Fruit fly (Drosophila melanogaster) whole organism, embryonic: ENCODE measurements around the gene spdo.

Source experiments
- Atf6 ChIP-seq: fragments of 200-800 bp; sonication (Bioruptor generic); IDR thresholded peaks from 2 replicates; pipeline ENCODE4 v1.3.6; 2022; ENCODE audit warnings: missing biosample characterization, missing genetic modification characterization
- CG10366 ChIP-seq: fragments of 200-800 bp; sonication (Bioruptor generic); IDR thresholded peaks from 2 replicates; pipeline ENCODE4 v1.3.6; 2022; ENCODE audit warnings: missing biosample characterization, missing genetic modification characterization
- CG10431 ChIP-seq: fragments of 200-800 bp; sonication (Bioruptor generic); optimal IDR thresholded peaks from 3 replicates; lab custom pipeline; 2018; ENCODE audit warnings: missing biosample characterization, mild to moderate bottlenecking, missing genetic modification characterization
- CG12659 ChIP-seq: fragments of 200-800 bp; sonication (Bioruptor generic); optimal IDR thresholded peaks from 3 replicates; lab custom pipeline; 2017; ENCODE audit warnings: mild to moderate bottlenecking, missing biosample characterization, missing genetic modification reagents, missing genetic modification characterization
- CG13287 ChIP-seq: fragments of 200-800 bp; sonication (Bioruptor generic); IDR thresholded peaks from 2 replicates; pipeline ENCODE4 v1.3.6; 2022; ENCODE audit warnings: missing biosample characterization, missing genetic modification characterization; ENCODE audit not compliant: partially characterized antibody
- CG13775 ChIP-seq: fragments of 200-800 bp; sonication (Bioruptor generic); optimal IDR thresholded peaks from 3 replicates; lab custom pipeline; 2017; ENCODE audit warnings: missing biosample characterization, mild to moderate bottlenecking, missing genetic modification characterization
- CG14014 ChIP-seq: fragments of 200-800 bp; sonication (Bioruptor generic); IDR thresholded peaks from 2 replicates; pipeline ENCODE4 v1.3.6; 2022; ENCODE audit warnings: missing biosample characterization, missing genetic modification characterization
- CG1529 ChIP-seq: fragments of 200-800 bp; sonication (Bioruptor generic); optimal IDR thresholded peaks from 3 replicates; lab custom pipeline; 2018; ENCODE audit warnings: missing biosample characterization, missing genetic modification characterization
- CG15514 ChIP-seq: fragments of 200-800 bp; sonication (Bioruptor generic); optimal IDR thresholded peaks from 3 replicates; lab custom pipeline; 2017; ENCODE audit warnings: missing biosample characterization, missing genetic modification characterization, mild to moderate bottlenecking, moderate library complexity, missing genetic modification reagents
- CG1602 ChIP-seq: fragments of 200-800 bp; sonication (Bioruptor generic); optimal IDR thresholded peaks from 3 replicates; lab custom pipeline; 2016; ENCODE audit warnings: missing biosample characterization, missing genetic modification characterization
- CG1647 ChIP-seq: fragments of 200-800 bp; sonication (Bioruptor generic); optimal IDR thresholded peaks from 3 replicates; lab custom pipeline; 2016; ENCODE audit warnings: missing biosample characterization, missing genetic modification characterization
- CG16815 ChIP-seq: fragments of 200-800 bp; sonication (Bioruptor generic); optimal IDR thresholded peaks from 3 replicates; lab custom pipeline; 2017; ENCODE audit warnings: missing biosample characterization, mild to moderate bottlenecking, missing genetic modification characterization
- CG17829 ChIP-seq: fragments of 200-800 bp; optimal IDR thresholded peaks from 2 replicates; lab custom pipeline; 2019; ENCODE audit warnings: missing biosample characterization, mild to moderate bottlenecking, missing genetic modification characterization, moderate library complexity
- CG2120 ChIP-seq: fragments of 200-800 bp; sonication (Bioruptor generic); optimal IDR thresholded peaks from 3 replicates; lab custom pipeline; 2016; ENCODE audit warnings: missing biosample characterization, missing genetic modification characterization
- CG3838 ChIP-seq: fragments of 200-800 bp; sonication (Bioruptor generic); optimal IDR thresholded peaks from 3 replicates; lab custom pipeline; 2016; ENCODE audit warnings: missing biosample characterization, missing genetic modification characterization
- CG7839 ChIP-seq: fragments of 200-800 bp; sonication (Bioruptor generic); optimal IDR thresholded peaks from 3 replicates; lab custom pipeline; 2018; ENCODE audit warnings: missing biosample characterization, mild to moderate bottlenecking, missing genetic modification characterization, moderate library complexity
- CTCF ChIP-seq: fragments of 200-800 bp; sonication (Bioruptor generic); optimal IDR thresholded peaks from 2 replicates; lab custom pipeline; 2017; ENCODE audit warnings: missing biosample characterization, mild to moderate bottlenecking, missing genetic modification characterization, moderate library complexity
- NC2β ChIP-seq: fragments of 200-800 bp; sonication (Bioruptor generic); optimal IDR thresholded peaks from 2 replicates; lab custom pipeline; 2016; ENCODE audit warnings: missing biosample characterization, missing genetic modification characterization
- Ptx1 ChIP-seq: fragments of 200-800 bp; sonication (Bioruptor generic); IDR thresholded peaks from 2 replicates; pipeline ENCODE4 v1.3.6; 2022; ENCODE audit warnings: missing biosample characterization, missing genetic modification characterization
- Sry-β ChIP-seq: fragments of 200-800 bp; sonication (Bioruptor generic); optimal IDR thresholded peaks from 2 replicates; lab custom pipeline; 2018; ENCODE audit warnings: missing biosample characterization, mild to moderate bottlenecking, missing genetic modification characterization, moderate library complexity
- Stat92E ChIP-seq, 3 experiments: fragments of >200 bp in 2 of 3; fragments of 200-800 bp in 1 of 3; sonication (Bioruptor generic) in 1 of 3; optimal IDR thresholded peaks; 2 replicates each; lab custom pipeline; 2017 to 2019; ENCODE audit warnings: missing biosample characterization in 3 of 3, missing genetic modification characterization in 3 of 3, mild to moderate bottlenecking in 1 of 3, moderate library complexity in 1 of 3
- Trl ChIP-seq, 3 experiments: fragments of >200 bp in 2 of 3; fragments of 200-800 bp in 1 of 3; sonication (Bioruptor generic) in 1 of 3; optimal IDR thresholded peaks; 2 replicates in 1 of 3; 3 replicates in 2 of 3; lab custom pipeline; 2016 to 2017; ENCODE audit warnings: missing biosample characterization in 1 of 3, missing genetic modification characterization in 1 of 3
- ab ChIP-seq: fragments of 200-800 bp; sonication (Bioruptor generic); optimal IDR thresholded peaks from 2 replicates; lab custom pipeline; 2016; ENCODE audit warnings: missing biosample characterization, missing genetic modification characterization
- al ChIP-seq: fragments of 200-800 bp; sonication (Bioruptor generic); IDR thresholded peaks from 2 replicates; pipeline ENCODE4 v1.3.6; 2022; ENCODE audit warnings: missing biosample characterization, missing genetic modification characterization
- btn ChIP-seq: fragments of 200-800 bp; sonication (Bioruptor generic); optimal IDR thresholded peaks from 2 replicates; lab custom pipeline; 2016; ENCODE audit warnings: missing biosample characterization, missing genetic modification characterization
- croc ChIP-seq: fragments of 200-800 bp; sonication (Bioruptor generic); conservative IDR thresholded peaks from 3 replicates; pipeline ENCODE4 v1.3.6; 2022; ENCODE audit warnings: missing biosample characterization, missing genetic modification characterization
- crp ChIP-seq, 2 experiments: fragments of 200-800 bp; sonication (Bioruptor generic); optimal IDR thresholded peaks; 2 replicates in 1 of 2; 3 replicates in 1 of 2; lab custom pipeline; 2017; ENCODE audit warnings: missing biosample characterization in 2 of 2, missing genetic modification characterization in 2 of 2, mild to moderate bottlenecking in 1 of 2, moderate library complexity in 1 of 2
- da ChIP-seq: fragments of 200-800 bp; sonication (Bioruptor generic); optimal IDR thresholded peaks from 2 replicates; lab custom pipeline; 2016; ENCODE audit warnings: missing biosample characterization, missing genetic modification characterization
- disco-r ChIP-seq: fragments of 200-800 bp; sonication (Bioruptor generic); optimal IDR thresholded peaks from 2 replicates; lab custom pipeline; 2016; ENCODE audit warnings: missing biosample characterization, missing genetic modification characterization
- dmrt11E ChIP-seq: fragments of 200-800 bp; sonication (Bioruptor generic); optimal IDR thresholded peaks from 3 replicates; lab custom pipeline; 2018; ENCODE audit warnings: missing biosample characterization, mild to moderate bottlenecking, missing genetic modification characterization, moderate library complexity
- esg ChIP-seq: fragments of 200-800 bp; sonication (Bioruptor generic); conservative IDR thresholded peaks from 2 replicates; pipeline ENCODE4 v1.3.6; 2022; ENCODE audit warnings: missing biosample characterization, missing genetic modification characterization
- fd64A ChIP-seq: fragments of 200-800 bp; sonication (Bioruptor generic); optimal IDR thresholded peaks from 3 replicates; lab custom pipeline; 2018; ENCODE audit warnings: missing biosample characterization, mild to moderate bottlenecking, missing genetic modification characterization
- gro ChIP-seq: fragments of 200-800 bp; sonication (Bioruptor generic); optimal IDR thresholded peaks from 2 replicates; lab custom pipeline; 2016; ENCODE audit warnings: missing biosample characterization, missing genetic modification characterization
- gsb ChIP-seq: fragments of 200-800 bp; sonication (Bioruptor generic); IDR thresholded peaks from 2 replicates; pipeline ENCODE4 v1.3.6; 2022; ENCODE audit warnings: missing biosample characterization, missing genetic modification characterization
- hb ChIP-seq: fragments of 200-800 bp; sonication (Bioruptor generic); IDR thresholded peaks from 3 replicates; pipeline ENCODE4 v1.3.6; 2022; ENCODE audit warnings: missing biosample characterization, missing genetic modification characterization; ENCODE audit not compliant: partially characterized antibody
- hkb ChIP-seq, 2 experiments: fragments of 200-800 bp in 1 of 2; fragments of >200 bp in 1 of 2; sonication (Bioruptor generic) in 1 of 2; IDR thresholded peaks in 1 of 2; optimal IDR thresholded peaks in 1 of 2; 2 replicates each; pipeline versions ENCODE4 v1.3.6 to Lab custom; 2017 to 2022; ENCODE audit warnings: missing biosample characterization in 1 of 2, missing genetic modification characterization in 1 of 2
- knrl ChIP-seq: fragments of 200-800 bp; sonication (Bioruptor generic); IDR thresholded peaks from 3 replicates; pipeline ENCODE4 v1.3.6; 2022; ENCODE audit warnings: missing biosample characterization, missing genetic modification characterization; ENCODE audit not compliant: partially characterized antibody
- lov ChIP-seq, 2 experiments: fragments of 200-800 bp in 1 of 2; fragments of >200 bp in 1 of 2; sonication (Bioruptor generic) in 1 of 2; IDR thresholded peaks in 1 of 2; optimal IDR thresholded peaks in 1 of 2; 2 replicates in 1 of 2; 3 replicates in 1 of 2; pipeline versions ENCODE4 v1.3.6 to Lab custom; 2017 to 2022; ENCODE audit warnings: missing biosample characterization in 1 of 2, missing genetic modification characterization in 1 of 2
- mam ChIP-seq: fragments of 200-800 bp; sonication (Bioruptor generic); optimal IDR thresholded peaks from 3 replicates; lab custom pipeline; 2016; ENCODE audit warnings: missing biosample characterization, missing genetic modification characterization
- mirr ChIP-seq: fragments of 200-800 bp; sonication (Bioruptor generic); optimal IDR thresholded peaks from 3 replicates; lab custom pipeline; 2018; ENCODE audit warnings: missing biosample characterization, mild to moderate bottlenecking, missing genetic modification characterization
- mld ChIP-seq: fragments of 200-800 bp; sonication (Bioruptor generic); IDR thresholded peaks from 3 replicates; pipeline ENCODE4 v1.3.6; 2022; ENCODE audit warnings: missing biosample characterization, missing genetic modification characterization; ENCODE audit not compliant: partially characterized antibody
- nerfin-1 ChIP-seq: fragments of 200-800 bp; sonication (Bioruptor generic); optimal IDR thresholded peaks from 3 replicates; lab custom pipeline; 2019; ENCODE audit warnings: missing biosample characterization, mild to moderate bottlenecking, missing genetic modification characterization, moderate library complexity
- nom ChIP-seq: fragments of 200-800 bp; sonication (Bioruptor generic); optimal IDR thresholded peaks from 2 replicates; lab custom pipeline; 2017; ENCODE audit warnings: missing biosample characterization, missing genetic modification characterization, mild to moderate bottlenecking, moderate library complexity, missing genetic modification reagents
- sima ChIP-seq: fragments of 200-800 bp; sonication (Bioruptor generic); optimal IDR thresholded peaks from 2 replicates; lab custom pipeline; 2016; ENCODE audit warnings: missing biosample characterization, missing genetic modification characterization
- sr ChIP-seq: fragments of 200-800 bp; sonication (Bioruptor generic); IDR thresholded peaks from 3 replicates; pipeline ENCODE4 v1.3.6; 2022; ENCODE audit warnings: missing biosample characterization, missing genetic modification characterization
- sug ChIP-seq: fragments of 200-800 bp; optimal IDR thresholded peaks from 2 replicates; lab custom pipeline; 2019; ENCODE audit warnings: missing biosample characterization, mild to moderate bottlenecking, missing genetic modification characterization, moderate library complexity
- tx ChIP-seq: fragments of 200-800 bp; sonication (Bioruptor generic); optimal IDR thresholded peaks from 2 replicates; lab custom pipeline; 2016; ENCODE audit warnings: missing biosample characterization, missing genetic modification characterization
- usp ChIP-seq: fragments of >200 bp; optimal IDR thresholded peaks from 2 replicates; lab custom pipeline; 2017; ENCODE audit warnings: missing biosample characterization, missing genetic modification characterization

The spdo gene

DNA sequence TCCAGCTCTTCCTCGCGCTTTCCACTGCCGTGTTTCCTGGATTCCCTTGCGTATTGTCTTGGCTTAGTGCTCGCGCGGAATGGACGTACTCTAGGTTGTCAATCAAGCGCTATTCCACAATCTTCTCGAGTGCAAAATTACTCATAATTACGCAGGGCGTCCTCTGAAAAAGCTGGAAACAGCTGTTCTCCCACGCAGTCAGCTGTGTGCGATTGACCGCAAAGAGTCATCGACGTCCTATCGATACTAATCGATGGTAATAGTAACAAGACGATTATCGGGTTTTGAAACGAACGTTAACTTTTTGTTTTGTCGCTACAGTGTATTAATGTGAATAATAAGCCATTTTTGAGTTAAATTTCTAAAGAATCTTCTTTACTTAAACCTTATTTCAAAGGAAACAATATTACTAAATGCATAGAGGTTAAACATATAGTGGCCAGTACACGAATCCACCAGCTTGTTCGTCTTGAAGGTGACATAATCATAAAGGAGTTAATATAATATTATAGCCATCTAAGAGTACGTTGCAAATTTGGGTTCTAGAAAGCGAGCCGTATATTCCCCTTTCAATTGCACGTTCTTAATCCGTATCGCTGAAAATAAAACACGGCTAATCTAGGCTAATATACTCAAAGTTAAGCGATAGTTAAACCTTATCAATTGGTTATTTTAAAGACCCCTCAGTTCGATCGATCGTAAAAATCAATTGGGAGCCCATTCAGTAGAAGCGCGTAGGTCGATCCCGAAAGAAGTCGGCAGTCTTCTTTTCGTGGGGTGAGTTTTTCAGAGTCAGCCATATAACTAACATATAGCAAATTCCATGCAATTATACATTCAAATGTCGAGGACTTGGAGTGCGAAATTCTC lies 17.2 kb upstream of the spdo start, which contains the start of the genes CG2224 and CDase:
Gene CG2224, minus strand, starts transcription at position 235 of the 870 bp plus-strand sequence.
Gene CDase, plus strand, starts transcription at position 456 of the 870 bp plus-strand sequence.
- TF ChIP-seq CG1602 (GFP tag; lab: Kevin White, UChicago) (no peak), disco-r (GFP tag; lab: Kevin White, UChicago) (no peak), CTCF (peak; percentile 28), CG14014 (GFP tag; lab: Robert Waterston, UW) (no peak), Ptx1 (GFP tag; lab: Robert Waterston, UW) (no peak), nerfin-1 (tag; lab: Kevin White, UChicago) (no peak), sug (tag; lab: Kevin White, UChicago) (peak; percentile 90), mirr (GFP tag; lab: Kevin White, UChicago) (no peak), nom (no peak), sr (peak; percentile 77; the same call in 2 of the 3 replicates), btn (no peak), knrl (peak; percentile 77), crp (GFP tag; optimal IDR thresholded peaks at IDR 0.05; lab: Kevin White, UChicago) (peak; percentile 89 to 99), Atf6 (GFP tag; lab: Robert Waterston, UW) (no peak), fd64A (GFP tag; lab: Kevin White, UChicago) (no peak), CG10366 (GFP tag; lab: Robert Waterston, UW) (no peak), Trl (optimal IDR thresholded peaks at IDR 0.05; lab: Kevin White, UChicago) (no peak), Trl (GFP tag; optimal IDR thresholded peaks at IDR 0.05; lab: Kevin White, UChicago) (no peak), CG1647 (GFP tag; lab: Kevin White, UChicago) (no peak), croc (GFP tag; lab: Robert Waterston, UW) (no peak), al (GFP tag; lab: Robert Waterston, UW) (no peak), CG7839 (tag; lab: Kevin White, UChicago) (no peak), mld (GFP tag; lab: Robert Waterston, UW) (peak; percentile 79), Stat92E (GFP tag; optimal IDR thresholded peaks at IDR 0.05; lab: Kevin White, UChicago) (no peak), Sry-β (GFP tag; lab: Kevin White, UChicago) (no peak), CG12659 (GFP tag; lab: Kevin White, UChicago) (no peak), hkb (optimal IDR thresholded peaks at IDR 0.05; lab: Kevin White, UChicago) (no peak), hkb (GFP tag; IDR thresholded peaks at IDR 0.05; lab: Robert Waterston, UW) (no peak), CG15514 (peak; percentile 62), CG16815 (GFP tag; lab: Kevin White, UChicago) (no peak), usp (GFP tag; lab: Kevin White, UChicago) (no peak), CG13775 (GFP tag; lab: Kevin White, UChicago) (no peak), CG2120 (no peak), CG3838 (GFP tag; lab: Kevin White, UChicago) (no peak), hb (GFP tag; lab: Robert Waterston, UW) (peak; percentile 82), gro (GFP tag; lab: Kevin White, UChicago) (no peak), mam (GFP tag; lab: Kevin White, UChicago) (no peak), gsb (no peak), dmrt11E (no peak), esg (no peak), CG10431 (GFP tag; lab: Kevin White, UChicago) (no peak), CG17829 (no peak), sima (GFP tag; lab: Kevin White, UChicago) (no peak), tx (no peak), lov (optimal IDR thresholded peaks at IDR 0.05; lab: Kevin White, UChicago) (no peak), lov (GFP tag; IDR thresholded peaks at IDR 0.05; lab: Robert Waterston, UW) (no peak), ab (GFP tag; lab: Kevin White, UChicago) (no peak), CG13287 (peak; percentile 97), da (no peak), CG1529 (GFP tag; lab: Kevin White, UChicago) (no peak), NC2β (no peak)
